Worm (Caenorhabditis elegans): ENCODE data around the gene cdh-7.

DNA sequence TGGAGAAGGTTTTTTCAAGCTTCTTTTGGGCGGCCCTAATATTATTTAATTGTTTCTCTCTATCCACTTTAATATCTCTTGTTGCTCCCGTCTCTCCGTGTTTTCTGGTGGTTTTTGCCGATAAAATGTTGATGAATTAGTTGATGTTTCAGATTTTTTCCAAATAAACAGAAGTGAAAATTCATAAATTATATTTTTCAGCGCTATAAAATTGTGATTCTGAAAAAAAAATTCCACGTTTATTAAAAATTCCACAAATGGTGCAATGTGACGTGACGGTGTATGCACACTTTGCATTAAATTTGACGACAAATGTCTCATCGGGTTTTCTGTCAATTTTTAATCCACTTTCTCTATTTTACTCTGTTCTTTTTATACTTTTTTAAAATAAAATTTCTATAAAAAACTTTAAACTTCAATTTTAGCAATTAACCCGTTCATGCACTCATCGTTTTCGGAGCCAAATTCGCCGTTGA, 44.9 kb upstream of the cdh-7 start, which contains the start of gene tbc-20:
- TF ChIP-seq ref-1 (GFP tag; conservative IDR thresholded peaks at IDR 0.05) = no peak
- no peak for TF ChIP-seq flt-1 (GFP tag; IDR thresholded peaks at IDR 0.05)
- TF ChIP-seq med-1 (GFP tag; optimal IDR thresholded peaks at IDR 0.05; ENCODE audit: insufficient read depth) = no peak
